Fruit fly (Drosophila melanogaster): ENCODE data around the gene ph-p.

Gene ph-p

DNA sequence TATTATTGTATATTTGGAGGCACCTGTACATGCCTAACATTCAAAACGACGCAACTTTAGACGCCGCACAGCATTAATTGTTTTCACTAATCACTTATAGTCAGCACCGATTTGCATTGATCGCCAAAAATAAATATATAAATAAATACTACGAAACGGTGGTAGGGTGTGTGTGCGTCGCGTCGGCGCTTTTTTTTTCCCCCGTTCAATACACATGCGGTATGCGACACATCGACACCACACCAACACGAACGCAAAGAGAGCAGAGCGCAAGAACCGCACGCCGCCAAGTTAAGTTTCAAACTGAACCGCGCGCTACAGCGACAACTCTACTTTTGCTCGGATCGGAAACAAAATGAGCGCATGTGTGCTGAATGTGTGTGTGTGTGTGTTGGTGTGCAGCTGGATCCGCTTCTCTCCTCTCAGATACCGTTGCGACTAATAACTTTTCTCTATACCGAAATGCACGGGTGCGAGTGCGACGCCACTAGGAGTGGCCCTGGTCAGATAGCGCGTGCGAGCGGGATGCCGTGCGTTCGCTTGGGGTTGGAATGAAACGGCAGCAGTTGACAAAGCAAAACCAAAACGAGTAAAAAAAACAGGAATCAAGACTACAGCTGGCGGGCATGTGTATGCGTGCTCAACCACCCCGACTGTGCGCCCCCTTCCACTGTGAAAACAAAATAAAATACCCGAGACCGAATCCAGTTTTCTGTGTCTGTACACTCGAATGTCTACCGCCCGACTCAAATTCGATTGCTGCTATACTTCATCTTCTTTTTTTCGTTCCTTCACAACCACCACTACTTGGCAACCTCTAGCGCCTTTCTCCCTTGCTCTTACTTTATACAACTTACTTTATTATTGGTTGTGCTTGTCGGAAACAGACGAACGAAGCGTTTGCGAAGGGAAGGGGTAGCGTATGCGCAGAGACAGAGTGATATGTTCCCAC lies 14.9 kb downstream of the ph-p start, which contains the start of gene ph-d (continued):
- TF ChIP-seq Lpt (GFP tag; optimal IDR thresholded peaks at IDR 0.05) (peak; percentile 94), CG6808 (GFP tag; optimal IDR thresholded peaks at IDR 0.05) (peak; percentile 76), CG6792 (GFP tag; optimal IDR thresholded peaks at IDR 0.05) (no peak), OdsH (GFP tag; optimal IDR thresholded peaks at IDR 0.05) (peak; percentile 5), cyc (GFP tag; optimal IDR thresholded peaks at IDR 0.05) (peak; percentile 47), dsx (GFP tag; optimal IDR thresholded peaks at IDR 0.05; ENCODE audit: poor library complexity, severe bottlenecking) (peak; percentile 77), CG4318 (GFP tag; optimal IDR thresholded peaks at IDR 0.05) (peak; percentile 3), Hr4 (GFP tag; optimal IDR thresholded peaks at IDR 0.05) (peak; percentile 52), net (GFP tag; optimal IDR thresholded peaks at IDR 0.05) (peak; percentile 75), CG3919 (GFP tag; optimal IDR thresholded peaks at IDR 0.05) (peak; percentile 20), esn (GFP tag; optimal IDR thresholded peaks at IDR 0.05) (peak; percentile 55), CG34406 (GFP tag; optimal IDR thresholded peaks at IDR 0.05) (peak; percentile 13), Sox15 (GFP tag; optimal IDR thresholded peaks at IDR 0.05) (no peak), Eip93F (GFP tag; optimal IDR thresholded peaks at IDR 0.05) (no peak), CG6163 (GFP tag; IDR thresholded peaks at IDR 0.05) (peak; percentile 94), CG11902 (GFP tag; optimal IDR thresholded peaks at IDR 0.05) (no peak), fkh (GFP tag; optimal IDR thresholded peaks at IDR 0.05) (peak; percentile 51), spab (GFP tag; optimal IDR thresholded peaks at IDR 0.05) (no peak), eg (GFP tag; IDR thresholded peaks at IDR 0.05) (peak; percentile 91), CG16779 (tag; optimal IDR thresholded peaks at IDR 0.05) (peak; percentile 61), fd85E (GFP tag; optimal IDR thresholded peaks at IDR 0.05) (peak; percentile 72), CG9139 (GFP tag; optimal IDR thresholded peaks at IDR 0.05) (peak; percentile 81), pdm3 (GFP tag; optimal IDR thresholded peaks at IDR 0.05) (peak; percentile 51), topi (GFP tag; optimal IDR thresholded peaks at IDR 0.05) (peak; percentile 52), svp (GFP tag) (peak; percentile 75), CG11762 (GFP tag; optimal IDR thresholded peaks at IDR 0.05; ENCODE audit: insufficient read depth) (peak; percentile 38), vri (GFP tag; optimal IDR thresholded peaks at IDR 0.05) (peak; percentile 46), Eip75B (GFP tag; optimal IDR thresholded peaks at IDR 0.05) (peak; percentile 51), Hr38 (GFP tag; optimal IDR thresholded peaks at IDR 0.05) (no peak), CG32006 (GFP tag; optimal IDR thresholded peaks at IDR 0.05) (peak; percentile 57), CG11294 (GFP tag; IDR thresholded peaks at IDR 0.05) (peak; percentile 36; the same call in 1 of the 2 replicates), Eip78C (GFP tag) (peak; percentile 87), dac (GFP tag; optimal IDR thresholded peaks at IDR 0.05) (peak; percentile 79), Smox (GFP tag; optimal IDR thresholded peaks at IDR 0.05) (peak; percentile 52), salr (GFP tag; optimal IDR thresholded peaks at IDR 0.05) (peak; percentile 58 to 74), Sox14 (GFP tag; optimal IDR thresholded peaks at IDR 0.05) (peak; percentile 64), ss (GFP tag; optimal IDR thresholded peaks at IDR 0.05) (peak; percentile 84 to 93)

DNA sequence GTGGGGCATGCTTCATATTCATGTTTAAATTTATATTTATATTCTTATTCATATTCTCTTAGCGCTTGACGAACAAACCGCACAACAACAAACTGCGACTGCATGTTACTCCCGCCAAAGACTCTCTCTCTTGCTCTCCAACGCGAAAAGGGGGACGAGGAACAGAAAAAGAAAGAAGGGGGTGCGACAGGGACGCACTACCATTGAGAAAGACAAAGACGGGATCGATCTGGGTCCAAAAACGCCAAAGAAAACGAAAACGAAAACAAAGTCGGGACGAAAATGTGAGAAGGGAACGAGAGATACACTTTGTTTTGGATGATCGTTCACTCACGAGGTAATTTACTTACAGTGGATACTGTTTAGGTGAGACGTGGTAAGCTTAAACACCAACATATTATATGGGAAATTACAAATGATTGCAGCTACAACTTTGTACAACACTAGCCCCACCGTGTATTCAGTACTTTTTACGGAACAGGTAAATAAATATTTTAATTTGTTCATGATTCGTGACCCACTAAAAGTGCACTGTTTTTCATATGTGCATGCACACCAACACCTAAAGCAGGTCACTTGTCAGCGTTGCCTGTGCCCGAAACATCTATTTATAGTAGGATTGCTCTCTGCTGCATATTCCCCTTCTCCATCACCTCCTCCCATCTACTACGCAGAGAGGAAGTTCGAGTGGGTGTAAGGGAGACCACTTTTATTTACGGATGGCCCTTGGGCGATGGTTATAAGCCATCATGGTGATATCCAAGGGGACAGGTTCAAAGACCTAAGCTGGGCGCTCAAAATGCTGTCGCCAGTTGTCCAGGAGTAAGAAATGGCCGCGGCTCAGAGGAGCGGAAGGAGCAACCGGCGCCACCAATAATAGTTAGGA lies 16.2 kb downstream of the ph-p start:
- TF ChIP-seq CG15336 (GFP tag; IDR thresholded peaks at IDR 0.05) (peak; percentile 70), acj6 (GFP tag; optimal IDR thresholded peaks at IDR 0.05) (peak; percentile 73), CG3919 (GFP tag; optimal IDR thresholded peaks at IDR 0.05) (peak; percentile 74), Eip78C (GFP tag) (peak; percentile 93), CG6792 (GFP tag; optimal IDR thresholded peaks at IDR 0.05) (peak; percentile 73), CG16779 (tag; optimal IDR thresholded peaks at IDR 0.05) (no peak), CG4318 (GFP tag; optimal IDR thresholded peaks at IDR 0.05) (peak; percentile 34), CG32006 (GFP tag; optimal IDR thresholded peaks at IDR 0.05) (peak; percentile 68), CG6854 (GFP tag; optimal IDR thresholded peaks at IDR 0.05) (no peak), CG11762 (GFP tag; optimal IDR thresholded peaks at IDR 0.05; ENCODE audit: insufficient read depth) (peak; percentile 65), CG8119 (GFP tag; IDR thresholded peaks at IDR 0.05) (peak; percentile 72), dac (GFP tag; optimal IDR thresholded peaks at IDR 0.05) (peak; percentile 33), Sox15 (GFP tag; optimal IDR thresholded peaks at IDR 0.05) (peak; percentile 56), Gug (GFP tag; IDR thresholded peaks at IDR 0.05) (peak; percentile 48), Eip93F (GFP tag; optimal IDR thresholded peaks at IDR 0.05) (peak; percentile 57), spab (GFP tag; optimal IDR thresholded peaks at IDR 0.05) (peak; percentile 55), achi (GFP tag; optimal IDR thresholded peaks at IDR 0.05) (peak; percentile 70), CG9139 (GFP tag; optimal IDR thresholded peaks at IDR 0.05) (peak; percentile 22), CG1621 (tag; optimal IDR thresholded peaks at IDR 0.05) (peak; percentile 26), eg (GFP tag; IDR thresholded peaks at IDR 0.05) (peak; percentile 60; the same call in 2 of the 3 replicates), esn (GFP tag; optimal IDR thresholded peaks at IDR 0.05) (peak; percentile 72), OdsH (GFP tag; optimal IDR thresholded peaks at IDR 0.05) (peak; percentile 80)

Measured in whole organism, prepupa.